Fruit fly (Drosophila melanogaster) whole organism, embryonic: ENCODE measurements around the gene Rbp1-like.

Source experiments
- CG1603 ChIP-seq: fragments of 200-800 bp; sonication (Bioruptor generic); optimal IDR thresholded peaks from 2 replicates; lab custom pipeline; 2019; ENCODE audit warnings: missing biosample characterization, mild to moderate bottlenecking, missing genetic modification characterization, moderate library complexity
- CG16815 ChIP-seq: fragments of 200-800 bp; sonication (Bioruptor generic); optimal IDR thresholded peaks from 3 replicates; lab custom pipeline; 2017; ENCODE audit warnings: missing biosample characterization, mild to moderate bottlenecking, missing genetic modification characterization
- CG17829 ChIP-seq: fragments of 200-800 bp; optimal IDR thresholded peaks from 2 replicates; lab custom pipeline; 2019; ENCODE audit warnings: missing biosample characterization, mild to moderate bottlenecking, missing genetic modification characterization, moderate library complexity
- CG30431 ChIP-seq: fragments of 200-800 bp; sonication (Bioruptor generic); optimal IDR thresholded peaks from 2 replicates; lab custom pipeline; 2017; ENCODE audit warnings: missing biosample characterization, missing genetic modification characterization
- CG3065 ChIP-seq: fragments of 200-800 bp; sonication (Bioruptor generic); optimal IDR thresholded peaks from 2 replicates; lab custom pipeline; 2016; ENCODE audit warnings: missing biosample characterization, missing genetic modification characterization
- CG31224 ChIP-seq: fragments of 200-800 bp; sonication (Bioruptor generic); IDR thresholded peaks from 2 replicates; pipeline ENCODE4 v1.3.6; 2022; ENCODE audit warnings: missing biosample characterization, missing genetic modification characterization
- CG3407 ChIP-seq: fragments of 200-800 bp; sonication (Bioruptor generic); optimal IDR thresholded peaks from 2 replicates; lab custom pipeline; 2018; ENCODE audit warnings: missing biosample characterization, mild to moderate bottlenecking, missing genetic modification characterization
- CG3995 ChIP-seq: fragments of 200-800 bp; sonication (Bioruptor generic); optimal IDR thresholded peaks from 3 replicates; lab custom pipeline; 2016; ENCODE audit warnings: missing biosample characterization, missing genetic modification characterization
- CG43689 ChIP-seq: fragments of 200-800 bp; sonication (Bioruptor generic); IDR thresholded peaks from 2 replicates; pipeline ENCODE4 v1.3.6; 2022; ENCODE audit warnings: missing biosample characterization, missing genetic modification characterization
- CG4730 ChIP-seq: fragments of 200-800 bp; sonication (Bioruptor generic); IDR thresholded peaks from 2 replicates; pipeline ENCODE4 v1.3.6; 2022; ENCODE audit warnings: missing biosample characterization, missing genetic modification characterization
- CG6813 ChIP-seq: fragments of 200-800 bp; sonication (Bioruptor generic); optimal IDR thresholded peaks from 2 replicates; lab custom pipeline; 2017; ENCODE audit warnings: missing biosample characterization, missing genetic modification characterization, mild to moderate bottlenecking, moderate library complexity, missing genetic modification reagents
- CG6854 ChIP-seq: fragments of 200-800 bp; sonication (Bioruptor generic); optimal IDR thresholded peaks from 3 replicates; lab custom pipeline; 2017; ENCODE audit warnings: missing biosample characterization, mild to moderate bottlenecking, missing genetic modification characterization
- CG7357 ChIP-seq: fragments of 200-800 bp; sonication (Bioruptor generic); IDR thresholded peaks from 3 replicates; pipeline ENCODE4 v1.3.6; 2022; ENCODE audit warnings: missing biosample characterization, missing genetic modification characterization
- CG7987 ChIP-seq: fragments of 200-800 bp; sonication (Bioruptor generic); optimal IDR thresholded peaks from 2 replicates; lab custom pipeline; 2018; ENCODE audit warnings: missing biosample characterization, mild to moderate bottlenecking, missing genetic modification characterization, moderate library complexity
- CG8944 ChIP-seq: fragments of 200-800 bp; sonication (Bioruptor generic); optimal IDR thresholded peaks from 3 replicates; lab custom pipeline; 2016; ENCODE audit warnings: missing biosample characterization, missing genetic modification characterization
- CG9215 ChIP-seq: fragments of 200-800 bp; sonication (Bioruptor generic); IDR thresholded peaks from 2 replicates; pipeline ENCODE4 v1.3.6; 2022; ENCODE audit warnings: missing biosample characterization, missing genetic modification characterization
- CG9727 ChIP-seq: fragments of 200-800 bp; sonication (Bioruptor generic); optimal IDR thresholded peaks from 3 replicates; lab custom pipeline; 2017; ENCODE audit warnings: missing biosample characterization, mild to moderate bottlenecking, missing genetic modification characterization
- Dbx ChIP-seq: fragments of 200-800 bp; sonication (Bioruptor generic); IDR thresholded peaks from 3 replicates; pipeline ENCODE4 v1.3.6; 2022; ENCODE audit warnings: missing biosample characterization, missing genetic modification characterization
- Fer1 ChIP-seq: fragments of 200-800 bp; sonication (Bioruptor generic); optimal IDR thresholded peaks from 2 replicates; lab custom pipeline; 2017; ENCODE audit warnings: missing biosample characterization, mild to moderate bottlenecking, missing genetic modification characterization
- HLH54F ChIP-seq: fragments of 200-800 bp; sonication (Bioruptor generic); optimal IDR thresholded peaks from 3 replicates; lab custom pipeline; 2016; ENCODE audit warnings: missing biosample characterization, missing genetic modification characterization
- Hmr ChIP-seq: fragments of 200-800 bp; sonication (Bioruptor generic); optimal IDR thresholded peaks from 3 replicates; lab custom pipeline; 2017; ENCODE audit warnings: mild to moderate bottlenecking, missing biosample characterization, missing genetic modification reagents, missing genetic modification characterization
- Hmx ChIP-seq: fragments of 200-800 bp; sonication (Bioruptor generic); optimal IDR thresholded peaks from 2 replicates; lab custom pipeline; 2016; ENCODE audit warnings: missing biosample characterization, missing genetic modification characterization
- Max ChIP-seq: fragments of 200-800 bp; sonication (Bioruptor generic); optimal IDR thresholded peaks from 2 replicates; lab custom pipeline; 2016; ENCODE audit warnings: missing biosample characterization, mild to moderate bottlenecking, missing genetic modification characterization
- Neu2 ChIP-seq: fragments of 200-800 bp; sonication (Bioruptor generic); optimal IDR thresholded peaks from 3 replicates; lab custom pipeline; 2016; ENCODE audit warnings: missing biosample characterization, missing genetic modification characterization, borderline replicate concordance
- Pdp1 ChIP-seq, 2 experiments: fragments of 200-800 bp; sonication (Bioruptor generic); optimal IDR thresholded peaks; 3 replicates each; lab custom pipeline; 2016; ENCODE audit warnings: missing biosample characterization in 2 of 2, missing genetic modification characterization in 2 of 2, mild to moderate bottlenecking in 1 of 2, moderate library complexity in 1 of 2
- ash1 ChIP-seq: fragments of 200-800 bp; sonication (Bioruptor generic); optimal IDR thresholded peaks from 2 replicates; lab custom pipeline; 2018; ENCODE audit warnings: missing biosample characterization, mild to moderate bottlenecking, missing genetic modification characterization
- chm ChIP-seq: fragments of 200-800 bp; sonication (Bioruptor generic); IDR thresholded peaks from 2 replicates; pipeline ENCODE4 v1.3.6; 2022; ENCODE audit warnings: missing biosample characterization, missing genetic modification characterization
- dimm ChIP-seq: fragments of 200-800 bp; sonication (Bioruptor generic); IDR thresholded peaks from 2 replicates; pipeline ENCODE4 v1.3.6; 2022; ENCODE audit warnings: missing biosample characterization, missing genetic modification characterization
- ems ChIP-seq: fragments of 200-800 bp; sonication (Bioruptor generic); optimal IDR thresholded peaks from 3 replicates; lab custom pipeline; 2016; ENCODE audit warnings: missing biosample characterization, missing genetic modification characterization
- eyg ChIP-seq: fragments of 200-800 bp; sonication (Bioruptor generic); optimal IDR thresholded peaks from 3 replicates; lab custom pipeline; 2016; ENCODE audit warnings: missing biosample characterization, missing genetic modification characterization
- grau ChIP-seq: fragments of 200-800 bp; optimal IDR thresholded peaks from 3 replicates; lab custom pipeline; 2019; ENCODE audit warnings: missing biosample characterization, mild to moderate bottlenecking, missing genetic modification characterization, moderate library complexity
- gt ChIP-seq: fragments of 200-800 bp; sonication (Bioruptor generic); IDR thresholded peaks from 2 replicates; pipeline ENCODE4 v1.3.6; 2022; ENCODE audit warnings: missing biosample characterization, missing genetic modification characterization
- klu ChIP-seq: fragments of 200-800 bp; sonication (Bioruptor generic); IDR thresholded peaks from 2 replicates; pipeline ENCODE4 v1.3.6; 2022; ENCODE audit warnings: missing biosample characterization, missing genetic modification characterization
- lbe ChIP-seq: fragments of 200-800 bp; sonication (Bioruptor generic); optimal IDR thresholded peaks from 2 replicates; lab custom pipeline; 2016; ENCODE audit warnings: missing biosample characterization, mild to moderate bottlenecking, missing genetic modification characterization
- lmd ChIP-seq: fragments of 200-800 bp; sonication (Bioruptor generic); IDR thresholded peaks from 2 replicates; pipeline ENCODE4 v1.3.6; 2022; ENCODE audit warnings: missing biosample characterization, missing genetic modification characterization
- mld ChIP-seq: fragments of 200-800 bp; sonication (Bioruptor generic); IDR thresholded peaks from 3 replicates; pipeline ENCODE4 v1.3.6; 2022; ENCODE audit warnings: missing biosample characterization, missing genetic modification characterization; ENCODE audit not compliant: partially characterized antibody
- org-1 ChIP-seq: fragments of 200-800 bp; sonication (Bioruptor generic); optimal IDR thresholded peaks from 2 replicates; lab custom pipeline; 2017; ENCODE audit warnings: missing biosample characterization, missing genetic modification characterization
- pan ChIP-seq, 4 experiments: fragments of >200 bp in 3 of 4; fragments of 200-800 bp in 1 of 4; sonication (Bioruptor generic) in 1 of 4; optimal IDR thresholded peaks in 3 of 4; IDR thresholded peaks in 1 of 4; 2 replicates each; pipeline versions ENCODE4 v1.3.6 to Lab custom; 2017 to 2022; ENCODE audit warnings: missing biosample characterization in 2 of 4, missing genetic modification characterization in 2 of 4, mixed read lengths in 1 of 4
- phol ChIP-seq: fragments of 200-800 bp; sonication (Bioruptor generic); optimal IDR thresholded peaks from 3 replicates; lab custom pipeline; 2018; ENCODE audit warnings: missing biosample characterization, mild to moderate bottlenecking, missing genetic modification characterization, moderate library complexity
- run ChIP-seq: fragments of 200-800 bp; sonication (Bioruptor generic); optimal IDR thresholded peaks from 3 replicates; lab custom pipeline; 2018; ENCODE audit warnings: missing biosample characterization, mild to moderate bottlenecking, missing genetic modification characterization
- sim ChIP-seq: fragments of 200-800 bp; sonication (Bioruptor generic); IDR thresholded peaks from 2 replicates; pipeline ENCODE4 v1.3.6; 2022; ENCODE audit warnings: missing biosample characterization, missing genetic modification characterization
- sisA ChIP-seq: fragments of 200-800 bp; sonication (Bioruptor generic); IDR thresholded peaks from 2 replicates; pipeline ENCODE4 v1.3.6; 2022; ENCODE audit warnings: missing biosample characterization, missing genetic modification characterization
- slou ChIP-seq: fragments of 200-800 bp; sonication (Bioruptor generic); optimal IDR thresholded peaks from 3 replicates; lab custom pipeline; 2016; ENCODE audit warnings: missing biosample characterization, missing genetic modification characterization
- slp2 ChIP-seq: fragments of 200-800 bp; sonication (Bioruptor generic); optimal IDR thresholded peaks from 2 replicates; lab custom pipeline; 2016; ENCODE audit warnings: missing biosample characterization, missing genetic modification characterization
- sob ChIP-seq: fragments of 200-800 bp; sonication (Bioruptor generic); IDR thresholded peaks from 2 replicates; pipeline ENCODE4 v1.3.6; 2022; ENCODE audit warnings: missing biosample characterization, missing genetic modification characterization
- sr ChIP-seq: fragments of 200-800 bp; sonication (Bioruptor generic); IDR thresholded peaks from 3 replicates; pipeline ENCODE4 v1.3.6; 2022; ENCODE audit warnings: missing biosample characterization, missing genetic modification characterization
- tio ChIP-seq: fragments of 200-800 bp; sonication (Bioruptor generic); optimal IDR thresholded peaks from 2 replicates; lab custom pipeline; 2017; ENCODE audit warnings: missing biosample characterization, missing genetic modification characterization, inconsistent platforms
- tx ChIP-seq: fragments of 200-800 bp; sonication (Bioruptor generic); optimal IDR thresholded peaks from 2 replicates; lab custom pipeline; 2016; ENCODE audit warnings: missing biosample characterization, missing genetic modification characterization
- z ChIP-seq: fragments of 200-800 bp; sonication (Bioruptor generic); IDR thresholded peaks from 3 replicates; pipeline ENCODE4 v1.3.6; 2022; ENCODE audit warnings: missing biosample characterization, missing genetic modification characterization

Rbp1-like gene

dm6 chrX:13391174-13392040 is 6.7 kb upstream of the Rbp1-like start (continued):
- TF ChIP-seq CG9727 (peak; percentile 66), CG6813 (peak; percentile 51), CG4730 (GFP tag; lab: Robert Waterston, UW) (no peak), CG8944 (GFP tag; lab: Kevin White, UChicago) (peak; percentile 34), CG6854 (GFP tag; lab: Kevin White, UChicago) (no peak), org-1 (GFP tag; lab: Kevin White, UChicago) (no peak), grau (tag; lab: Kevin White, UChicago) (peak; percentile 65), slp2 (GFP tag; lab: Kevin White, UChicago) (no peak), slou (GFP tag; lab: Kevin White, UChicago) (no peak), CG9215 (GFP tag; lab: Robert Waterston, UW) (peak; percentile 74), CG7357 (GFP tag; lab: Robert Waterston, UW) (no peak), sim (GFP tag; lab: Robert Waterston, UW) (no peak), Hmr (GFP tag; lab: Kevin White, UChicago) (peak; percentile 71), HLH54F (GFP tag; lab: Kevin White, UChicago) (peak; percentile 78), Pdp1 (GFP tag; optimal IDR thresholded peaks at IDR 0.05; lab: Kevin White, UChicago) (peak in 1 of 2 experiments; percentile 55), klu (peak; percentile 26; the same call in 1 of the 2 replicates), CG17829 (tag; lab: Kevin White, UChicago) (no peak), tio (GFP tag; lab: Kevin White, UChicago) (peak; percentile 32), CG43689 (GFP tag; lab: Robert Waterston, UW) (no peak), CG1603 (tag; lab: Kevin White, UChicago) (peak; percentile 5), ash1 (GFP tag; lab: Kevin White, UChicago) (no peak), mld (GFP tag; lab: Robert Waterston, UW) (no peak), run (tag; lab: Kevin White, UChicago) (no peak), sob (no peak), z (GFP tag; lab: Robert Waterston, UW) (no peak), Dbx (GFP tag; lab: Robert Waterston, UW) (peak; percentile 79), Hmx (GFP tag; lab: Kevin White, UChicago) (no peak), eyg (GFP tag; lab: Kevin White, UChicago) (peak; percentile 12), CG3995 (peak; percentile 30), Fer1 (GFP tag; lab: Kevin White, UChicago) (peak; percentile 11), CG31224 (GFP tag; lab: Robert Waterston, UW) (peak; percentile 60; the same call in 1 of the 2 replicates), Neu2 (GFP tag; lab: Kevin White, UChicago) (no peak), CG3065 (GFP tag; lab: Kevin White, UChicago) (no peak), lmd (GFP tag; lab: Robert Waterston, UW) (peak; percentile 66; the same call in 1 of the 2 replicates), lbe (GFP tag; lab: Kevin White, UChicago) (no peak), sr (GFP tag; lab: Robert Waterston, UW) (no peak), Max (no peak), dimm (GFP tag; lab: Robert Waterston, UW) (no peak), chm (GFP tag; lab: Robert Waterston, UW) (no peak), phol (tag; lab: Kevin White, UChicago) (no peak), gt (GFP tag; lab: Robert Waterston, UW) (no peak), sisA (no peak), tx (GFP tag; lab: Kevin White, UChicago) (peak; percentile 50), ems (no peak), pan (optimal IDR thresholded peaks at IDR 0.05; lab: Kevin White, UChicago) (no peak), pan (GFP tag; optimal IDR thresholded peaks at IDR 0.05 in 1 of 2, IDR thresholded peaks at IDR 0.05 in 1 of 2) (peak in 1 of 2 experiments; percentile 38), CG30431 (GFP tag; lab: Kevin White, UChicago) (no peak), CG7987 (GFP tag; lab: Kevin White, UChicago) (no peak), CG16815 (GFP tag; lab: Kevin White, UChicago) (peak; percentile 59), CG3407 (no peak)
